Comparison of ENCODE assay signal across 4 fruit fly cellular contexts in genomic region chr3R:8105839-8106718, dm6.
TF ChIP-seq lines count a peak whose summit lies in the region.

No protein-coding gene starts in this region.

TF ChIP-seq in whole organism, adult, 20 proteins besides CTCF, POLR2A, EP300 and RAD21 (continued from another document):
- no peak for TF ChIP-seq CG14711 (tag; optimal IDR thresholded peaks at IDR 0.05; lab: Kevin White, UChicago)
- peak; percentile 52 for TF ChIP-seq cic (GFP tag; optimal IDR thresholded peaks at IDR 0.05; lab: Kevin White, UChicago)

TF ChIP-seq in whole organism, embryonic, 481 proteins besides CTCF, POLR2A, EP300 and RAD21 (continued from another document and continues in another):
- TF ChIP-seq CG5180 (GFP tag; optimal IDR thresholded peaks at IDR 0.05; lab: Kevin White, UChicago) = no peak
- TF ChIP-seq Elba2 (GFP tag; optimal IDR thresholded peaks at IDR 0.05; lab: Kevin White, UChicago) = peak; percentile 14
- no peak for TF ChIP-seq C15 (GFP tag; IDR thresholded peaks at IDR 0.05; lab: Robert Waterston, UW)
- TF ChIP-seq CHES-1-like (GFP tag; optimal IDR thresholded peaks at IDR 0.05; lab: Kevin White, UChicago) = peak; percentile 57
- peak; percentile 31 for TF ChIP-seq Side (GFP tag; optimal IDR thresholded peaks at IDR 0.05; lab: Kevin White, UChicago)
- TF ChIP-seq Med (GFP tag; lab: Kevin White, UChicago) = peak; percentile 74
- peak; percentile 71 for TF ChIP-seq Nf-YC (tag; optimal IDR thresholded peaks at IDR 0.05; lab: Kevin White, UChicago)
- no peak for TF ChIP-seq ATbp (GFP tag; optimal IDR thresholded peaks at IDR 0.05; lab: Kevin White, UChicago)
- TF ChIP-seq tll (GFP tag; optimal IDR thresholded peaks at IDR 0.05; lab: Kevin White, UChicago) = peak; percentile 15 to 66
- TF ChIP-seq Bgb (GFP tag; IDR thresholded peaks at IDR 0.05; lab: Robert Waterston, UW; ENCODE audit: partially characterized antibody) = no peak
- no peak for TF ChIP-seq Sry-δ (GFP tag; optimal IDR thresholded peaks at IDR 0.05; lab: Kevin White, UChicago)
- no peak for TF ChIP-seq Jarid2 (GFP tag; optimal IDR thresholded peaks at IDR 0.05; lab: Kevin White, UChicago)
- no peak for TF ChIP-seq Gug (GFP tag; IDR thresholded peaks at IDR 0.05; lab: Robert Waterston, UW)
- no peak for TF ChIP-seq cad (GFP tag; optimal IDR thresholded peaks at IDR 0.05; lab: Kevin White, UChicago)
- TF ChIP-seq Ets65A (GFP tag; lab: Kevin White, UChicago) = no peak
- TF ChIP-seq Xrp1 (GFP tag; IDR thresholded peaks at IDR 0.05; lab: Robert Waterston, UW) = no peak
- no peak for TF ChIP-seq stc (GFP tag; IDR thresholded peaks at IDR 0.05; lab: Robert Waterston, UW)
- peak; percentile 10 for TF ChIP-seq Atf3 (GFP tag; optimal IDR thresholded peaks at IDR 0.05; lab: Kevin White, UChicago)
- no peak for TF ChIP-seq CG13123 (GFP tag; optimal IDR thresholded peaks at IDR 0.05; lab: Kevin White, UChicago)
- peak; percentile 10 for TF ChIP-seq cwo (GFP tag; optimal IDR thresholded peaks at IDR 0.05; lab: Kevin White, UChicago)
- TF ChIP-seq prd (optimal IDR thresholded peaks at IDR 0.05; lab: Kevin White, UChicago) = no peak
- TF ChIP-seq prd (GFP tag; IDR thresholded peaks at IDR 0.05; lab: Robert Waterston, UW) = no peak
- peak; percentile 99 for TF ChIP-seq kay (GFP tag; optimal IDR thresholded peaks at IDR 0.05; lab: Kevin White, UChicago)
- no peak for TF ChIP-seq bigmax (GFP tag; optimal IDR thresholded peaks at IDR 0.05; lab: Kevin White, UChicago)
- TF ChIP-seq CG33557 (GFP tag; optimal IDR thresholded peaks at IDR 0.05; lab: Kevin White, UChicago) = no peak
- TF ChIP-seq CG31365 (tag; optimal IDR thresholded peaks at IDR 0.05; lab: Kevin White, UChicago) = no peak
- no peak for TF ChIP-seq CG6689 (GFP tag; IDR thresholded peaks at IDR 0.05; lab: Robert Waterston, UW)
- TF ChIP-seq Asciz (GFP tag; optimal IDR thresholded peaks at IDR 0.05; lab: Kevin White, UChicago) = peak; percentile 3
- no peak for TF ChIP-seq CkIIα-i1 (GFP tag; IDR thresholded peaks at IDR 0.05; lab: Robert Waterston, UW)
- TF ChIP-seq btn (GFP tag; optimal IDR thresholded peaks at IDR 0.05; lab: Kevin White, UChicago) = no peak
- no peak for TF ChIP-seq zen (tag; optimal IDR thresholded peaks at IDR 0.05; lab: Kevin White, UChicago)
- TF ChIP-seq CG17385 (GFP tag; optimal IDR thresholded peaks at IDR 0.05; lab: Kevin White, UChicago) = peak; percentile 42
- no peak for TF ChIP-seq MBD-R2 (GFP tag; IDR thresholded peaks at IDR 0.05; lab: Robert Waterston, UW)
- TF ChIP-seq Fer1 (GFP tag; optimal IDR thresholded peaks at IDR 0.05; lab: Kevin White, UChicago) = no peak
- no peak for TF ChIP-seq ken (GFP tag; IDR thresholded peaks at IDR 0.05; lab: Robert Waterston, UW)
- no peak for TF ChIP-seq Atf-2 (GFP tag; optimal IDR thresholded peaks at IDR 0.05; lab: Kevin White, UChicago)
- TF ChIP-seq kni (GFP tag; optimal IDR thresholded peaks at IDR 0.05; lab: Kevin White, UChicago) = peak; percentile 15
- TF ChIP-seq bsh (GFP tag; optimal IDR thresholded peaks at IDR 0.05; lab: Kevin White, UChicago) = peak in 1 of 2 experiments; percentile 100
- peak; percentile 34 for TF ChIP-seq Hand (GFP tag; optimal IDR thresholded peaks at IDR 0.05; lab: Kevin White, UChicago)
- peak; percentile 69 for TF ChIP-seq pros (GFP tag; optimal IDR thresholded peaks at IDR 0.05; lab: Kevin White, UChicago)
- no peak for TF ChIP-seq pho (GFP tag; optimal IDR thresholded peaks at IDR 0.05; lab: Kevin White, UChicago)
- no peak for TF ChIP-seq CG12104 (GFP tag; optimal IDR thresholded peaks at IDR 0.05; lab: Kevin White, UChicago)
- no peak for TF ChIP-seq CG6254 (GFP tag; optimal IDR thresholded peaks at IDR 0.05; lab: Kevin White, UChicago)
- TF ChIP-seq CG1832 (GFP tag; optimal IDR thresholded peaks at IDR 0.05; lab: Kevin White, UChicago) = peak; percentile 71
- TF ChIP-seq Lpt (GFP tag; optimal IDR thresholded peaks at IDR 0.05; lab: Kevin White, UChicago) = peak; percentile 40
- TF ChIP-seq CrebB (tag; optimal IDR thresholded peaks at IDR 0.05; lab: Kevin White, UChicago) = no peak

TF ChIP-seq in whole organism, prepupa, 60 proteins besides CTCF, POLR2A, EP300 and RAD21 (continued from another document):
- TF ChIP-seq salr (GFP tag; optimal IDR thresholded peaks at IDR 0.05; lab: Kevin White, UChicago) (peak; percentile 96 to 98), Lpt (GFP tag; optimal IDR thresholded peaks at IDR 0.05; lab: Kevin White, UChicago) (peak; percentile 90), lz (GFP tag; optimal IDR thresholded peaks at IDR 0.05; lab: Kevin White, UChicago) (peak; percentile 76), CG32006 (GFP tag; optimal IDR thresholded peaks at IDR 0.05; lab: Kevin White, UChicago) (peak; percentile 51), Ets21C (GFP tag; optimal IDR thresholded peaks at IDR 0.05; lab: Kevin White, UChicago) (peak; percentile 64), CG10631 (GFP tag; optimal IDR thresholded peaks at IDR 0.05; lab: Kevin White, UChicago) (peak; percentile 78), CG15336 (GFP tag; IDR thresholded peaks at IDR 0.05; lab: Robert Waterston, UW) (no peak), Ets96B (tag; optimal IDR thresholded peaks at IDR 0.05; lab: Kevin White, UChicago) (peak; percentile 97), CG8319 (GFP tag; optimal IDR thresholded peaks at IDR 0.05; lab: Kevin White, UChicago) (peak; percentile 91), CG6854 (GFP tag; optimal IDR thresholded peaks at IDR 0.05; lab: Kevin White, UChicago) (peak; percentile 99), esn (GFP tag; optimal IDR thresholded peaks at IDR 0.05; lab: Kevin White, UChicago) (peak; percentile 92), CG34406 (GFP tag; optimal IDR thresholded peaks at IDR 0.05; lab: Kevin White, UChicago) (peak; percentile 97), fkh (GFP tag; optimal IDR thresholded peaks at IDR 0.05; lab: Kevin White, UChicago) (peak; percentile 96), CG6792 (GFP tag; optimal IDR thresholded peaks at IDR 0.05; lab: Kevin White, UChicago) (peak; percentile 92), achi (GFP tag; optimal IDR thresholded peaks at IDR 0.05; lab: Kevin White, UChicago) (peak; percentile 93), ss (GFP tag; optimal IDR thresholded peaks at IDR 0.05; lab: Kevin White, UChicago) (peak; percentile 100), CG11294 (GFP tag; IDR thresholded peaks at IDR 0.05; lab: Robert Waterston, UW) (no peak), Eip78C (GFP tag; lab: Kevin White, UChicago) (peak; percentile 98), CG8632 (GFP tag; optimal IDR thresholded peaks at IDR 0.05; lab: Kevin White, UChicago) (peak; percentile 98), Sox14 (GFP tag; optimal IDR thresholded peaks at IDR 0.05; lab: Kevin White, UChicago) (peak; percentile 90), Blimp-1 (GFP tag; optimal IDR thresholded peaks at IDR 0.05; lab: Kevin White, UChicago) (peak; percentile 83), acj6 (GFP tag; optimal IDR thresholded peaks at IDR 0.05; lab: Kevin White, UChicago) (peak; percentile 77), Met (GFP tag; optimal IDR thresholded peaks at IDR 0.05; lab: Kevin White, UChicago) (peak; percentile 93), Hr4 (GFP tag; optimal IDR thresholded peaks at IDR 0.05; lab: Kevin White, UChicago) (peak; percentile 46), CG10669 (GFP tag; optimal IDR thresholded peaks at IDR 0.05; lab: Kevin White, UChicago) (peak; percentile 98), Eip75B (GFP tag; optimal IDR thresholded peaks at IDR 0.05; lab: Kevin White, UChicago) (peak; percentile 97), Gug (GFP tag; IDR thresholded peaks at IDR 0.05; lab: Robert Waterston, UW) (no peak), Hr38 (GFP tag; optimal IDR thresholded peaks at IDR 0.05; lab: Kevin White, UChicago) (peak; percentile 87), CG6163 (GFP tag; IDR thresholded peaks at IDR 0.05; lab: Robert Waterston, UW) (no peak), CG16779 (tag; optimal IDR thresholded peaks at IDR 0.05; lab: Kevin White, UChicago) (peak; percentile 99), fd59A (GFP tag; optimal IDR thresholded peaks at IDR 0.05; lab: Kevin White, UChicago) (peak; percentile 92), CG1621 (tag; optimal IDR thresholded peaks at IDR 0.05; lab: Kevin White, UChicago) (peak; percentile 98), Sox102F (GFP tag; optimal IDR thresholded peaks at IDR 0.05; lab: Kevin White, UChicago) (peak; percentile 98), CG4318 (GFP tag; optimal IDR thresholded peaks at IDR 0.05; lab: Kevin White, UChicago) (no peak), vri (GFP tag; optimal IDR thresholded peaks at IDR 0.05; lab: Kevin White, UChicago) (peak; percentile 98), Smox (GFP tag; optimal IDR thresholded peaks at IDR 0.05; lab: Kevin White, UChicago) (peak; percentile 88), Hr39 (GFP tag; optimal IDR thresholded peaks at IDR 0.05; lab: Kevin White, UChicago) (peak; percentile 85), CG7368 (GFP tag; optimal IDR thresholded peaks at IDR 0.05; lab: Kevin White, UChicago) (peak; percentile 97), CG8119 (GFP tag; IDR thresholded peaks at IDR 0.05; lab: Robert Waterston, UW) (no peak), net (GFP tag; optimal IDR thresholded peaks at IDR 0.05; lab: Kevin White, UChicago) (peak; percentile 99), CG9139 (GFP tag; optimal IDR thresholded peaks at IDR 0.05; lab: Kevin White, UChicago) (peak; percentile 100), CG6808 (GFP tag; optimal IDR thresholded peaks at IDR 0.05; lab: Kevin White, UChicago) (peak; percentile 99)
TF ChIP-seq in whole organism, prepupa: peak in this region for 51.

TF ChIP-seq in whole organism, wandering third instar larva, 38 proteins besides CTCF, POLR2A, EP300 and RAD21 (continued from another document):
- TF ChIP-seq h (GFP tag; optimal IDR thresholded peaks at IDR 0.05; lab: Kevin White, UChicago) (peak; percentile 52), dsf (GFP tag; optimal IDR thresholded peaks at IDR 0.05; lab: Kevin White, UChicago; ENCODE audit: borderline replicate concordance) (no peak), brk (GFP tag; optimal IDR thresholded peaks at IDR 0.05; lab: Kevin White, UChicago) (peak; percentile 86), CrebA (GFP tag; optimal IDR thresholded peaks at IDR 0.05; lab: Kevin White, UChicago; ENCODE audit: borderline replicate concordance) (peak; percentile 98), Rel (GFP tag; optimal IDR thresholded peaks at IDR 0.05; lab: Kevin White, UChicago) (peak; percentile 93), Rel (tag; optimal IDR thresholded peaks at IDR 0.05; lab: Kevin White, UChicago) (peak; percentile 95), br (GFP tag; optimal IDR thresholded peaks at IDR 0.05; lab: Kevin White, UChicago) (peak; percentile 82), rgr (GFP tag; optimal IDR thresholded peaks at IDR 0.05; lab: Kevin White, UChicago) (peak; percentile 63), usp (GFP tag; optimal IDR thresholded peaks at IDR 0.05; lab: Kevin White, UChicago) (no peak), pan (optimal IDR thresholded peaks at IDR 0.05; lab: Kevin White, UChicago) (no peak), Mio (GFP tag; optimal IDR thresholded peaks at IDR 0.05; lab: Kevin White, UChicago) (peak; percentile 56), Abd-B (GFP tag; optimal IDR thresholded peaks at IDR 0.05; lab: Kevin White, UChicago) (no peak), Hr83 (GFP tag; optimal IDR thresholded peaks at IDR 0.05; lab: Kevin White, UChicago; ENCODE audit: poor library complexity, severe bottlenecking) (peak; percentile 91), Myc (optimal IDR thresholded peaks at IDR 0.05; lab: Kevin White, UChicago) (no peak), Sp1 (GFP tag; optimal IDR thresholded peaks at IDR 0.05; lab: Kevin White, UChicago) (peak; percentile 99), N (GFP tag; optimal IDR thresholded peaks at IDR 0.05; lab: Kevin White, UChicago) (no peak), Vsx2 (GFP tag; optimal IDR thresholded peaks at IDR 0.05; lab: Kevin White, UChicago; ENCODE audit: partially characterized antibody) (peak; percentile 73)
